Fruit fly (Drosophila melanogaster): Measurements from ENCODE around the gene CG3436.

The CG3436 gene

dm6 chr2L:160581-161452, 5.0 kb downstream of the CG3436 start (continued):
- TF ChIP-seq sd (tag; optimal IDR thresholded peaks at IDR 0.05) (peak; percentile 97), CG10147 (GFP tag; optimal IDR thresholded peaks at IDR 0.05) (peak; percentile 62), HmgD (GFP tag; optimal IDR thresholded peaks at IDR 0.05) (peak; percentile 7), CrebB (tag; optimal IDR thresholded peaks at IDR 0.05) (peak; percentile 60), zf30C (GFP tag; optimal IDR thresholded peaks at IDR 0.05) (no peak), CG12391 (tag; optimal IDR thresholded peaks at IDR 0.05) (peak; percentile 36), H2.0 (GFP tag; IDR thresholded peaks at IDR 0.05) (no peak), ara (GFP tag; IDR thresholded peaks at IDR 0.05) (no peak), exex (tag; optimal IDR thresholded peaks at IDR 0.05) (peak; percentile 25), Spps (tag; optimal IDR thresholded peaks at IDR 0.05) (no peak), Stat92E (GFP tag; optimal IDR thresholded peaks at IDR 0.05) (peak in 1 of 3 experiments; percentile 65), CG12659 (GFP tag; optimal IDR thresholded peaks at IDR 0.05) (peak; percentile 13), CG10431 (GFP tag; optimal IDR thresholded peaks at IDR 0.05) (peak; percentile 50), pros (GFP tag; optimal IDR thresholded peaks at IDR 0.05) (peak; percentile 99), CG15601 (tag; optimal IDR thresholded peaks at IDR 0.05) (peak; percentile 32), CG18476 (GFP tag; optimal IDR thresholded peaks at IDR 0.05) (peak; percentile 22), YL-1 (GFP tag; optimal IDR thresholded peaks at IDR 0.05) (peak; percentile 26), CG18599 (GFP tag; optimal IDR thresholded peaks at IDR 0.05) (peak; percentile 29), Abd-B (GFP tag; optimal IDR thresholded peaks at IDR 0.05) (peak; percentile 25), gro (GFP tag; optimal IDR thresholded peaks at IDR 0.05) (peak; percentile 88), Mad (GFP tag; optimal IDR thresholded peaks at IDR 0.05) (peak; percentile 5), CG13296 (GFP tag; optimal IDR thresholded peaks at IDR 0.05) (peak; percentile 44), CG7839 (tag; optimal IDR thresholded peaks at IDR 0.05) (peak; percentile 12), NC2β (GFP tag; optimal IDR thresholded peaks at IDR 0.05) (peak; percentile 38), amos (GFP tag; IDR thresholded peaks at IDR 0.05; ENCODE audit: partially characterized antibody) (no peak), corto (GFP tag; optimal IDR thresholded peaks at IDR 0.05) (peak; percentile 88), br (optimal IDR thresholded peaks at IDR 0.05) (no peak), cwo (GFP tag; optimal IDR thresholded peaks at IDR 0.05) (peak; percentile 52), HLH3B (GFP tag; IDR thresholded peaks at IDR 0.05) (no peak), Hr39 (optimal IDR thresholded peaks at IDR 0.05) (no peak), dm (GFP tag; optimal IDR thresholded peaks at IDR 0.05) (peak; percentile 21), CG9817 (tag; optimal IDR thresholded peaks at IDR 0.05) (peak; percentile 17), en (GFP tag; optimal IDR thresholded peaks at IDR 0.05) (peak; percentile 19), nom (GFP tag; optimal IDR thresholded peaks at IDR 0.05) (peak; percentile 94), jumu (GFP tag; optimal IDR thresholded peaks at IDR 0.05) (peak; percentile 10), Hand (GFP tag; optimal IDR thresholded peaks at IDR 0.05) (peak; percentile 28), hbn (GFP tag; IDR thresholded peaks at IDR 0.05; ENCODE audit: partially characterized antibody) (no peak), Lpt (GFP tag; optimal IDR thresholded peaks at IDR 0.05) (peak; percentile 34), CG15479 (GFP tag; optimal IDR thresholded peaks at IDR 0.05) (peak; percentile 39), MTF-1 (GFP tag; optimal IDR thresholded peaks at IDR 0.05; ENCODE audit: borderline replicate concordance) (peak; percentile 54), Deaf1 (tag; optimal IDR thresholded peaks at IDR 0.05) (peak; percentile 38), CG10979 (tag; optimal IDR thresholded peaks at IDR 0.05) (peak; percentile 11), CG8290 (GFP tag; optimal IDR thresholded peaks at IDR 0.05) (no peak), CG8290 (tag; optimal IDR thresholded peaks at IDR 0.05) (peak in 1 of 2 experiments; percentile 5), CG2120 (GFP tag; optimal IDR thresholded peaks at IDR 0.05) (peak; percentile 22), CG17829 (tag; optimal IDR thresholded peaks at IDR 0.05) (peak; percentile 43), CG1832 (GFP tag; optimal IDR thresholded peaks at IDR 0.05) (peak; percentile 92), CG9215 (GFP tag; IDR thresholded peaks at IDR 0.05) (no peak)

Measured in whole organism, embryonic.